Worm (Caenorhabditis elegans): ENCODE results near the gene vha-5.

DNA sequence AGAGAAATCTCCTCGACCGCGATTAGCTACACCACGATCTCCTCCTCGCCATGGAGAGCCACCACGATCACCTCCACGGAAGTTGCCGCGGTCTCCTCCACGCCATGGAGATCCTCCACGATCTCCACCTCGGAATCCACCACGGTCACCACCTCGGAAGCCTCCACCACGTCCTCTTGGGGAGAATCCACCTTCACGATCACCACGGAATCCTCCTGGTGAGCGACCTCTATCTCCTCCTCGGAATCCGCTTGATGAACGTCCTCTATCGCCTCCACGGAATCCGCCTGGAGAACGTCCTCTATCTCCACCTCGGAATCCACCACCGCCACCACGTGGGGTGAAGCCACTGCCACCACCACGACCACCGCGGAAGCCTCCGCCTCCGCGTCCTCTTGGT lies 14.7 kb upstream of the vha-5 start:
- TF ChIP-seq nhr-77 (tag; optimal IDR thresholded peaks at IDR 0.05) = no peak
- no peak for TF ChIP-seq nhr-11 (tag; optimal IDR thresholded peaks at IDR 0.05)
- TF ChIP-seq nhr-85 (tag) = no peak

Measured in whole organism, L1 larva.